Worm (Caenorhabditis elegans): ENCODE data around the gene Y38H6C.8.

The Y38H6C.8 gene

ce11 chrV:20479013-20479739 is 34.6 kb upstream of the Y38H6C.8 start, which contains the start of the genes calf-1 and rpl-2 (continued):
- no peak for TF ChIP-seq sea-2 (GFP tag; IDR thresholded peaks at IDR 0.05)
- TF ChIP-seq egl-18 (GFP tag; IDR thresholded peaks at IDR 0.05) = no peak
- no peak for TF ChIP-seq Y53F4B.3 (GFP tag; IDR thresholded peaks at IDR 0.05)
- TF ChIP-seq F37B4.10 (GFP tag; IDR thresholded peaks at IDR 0.05) = no peak
- no peak for TF ChIP-seq ceh-91 (GFP tag; IDR thresholded peaks at IDR 0.05)
- peak; percentile 10 for TF ChIP-seq nhr-80 (tag; optimal IDR thresholded peaks at IDR 0.05)
- peak; percentile 53 for TF ChIP-seq F23B12.7 (tag; optimal IDR thresholded peaks at IDR 0.05; ENCODE audit: insufficient read depth)
- TF ChIP-seq pbrm-1 (GFP tag; IDR thresholded peaks at IDR 0.05) = no peak
- peak; percentile 21 for TF ChIP-seq efl-1 (GFP tag; optimal IDR thresholded peaks at IDR 0.05)
- TF ChIP-seq nhr-27 (tag; optimal IDR thresholded peaks at IDR 0.05) = no peak
- no peak for TF ChIP-seq Y67H2A.10 (GFP tag; conservative IDR thresholded peaks at IDR 0.05)
- TF ChIP-seq K11D2.4 (GFP tag; IDR thresholded peaks at IDR 0.05) = no peak
- TF ChIP-seq lir-1 (GFP tag; conservative IDR thresholded peaks at IDR 0.05) = no peak
- TF ChIP-seq nhr-90 (tag; optimal IDR thresholded peaks at IDR 0.05) = no peak
- TF ChIP-seq nfya-1 (tag; optimal IDR thresholded peaks at IDR 0.05; ENCODE audit: borderline replicate concordance, insufficient read depth) = no peak
- no peak for TF ChIP-seq rec-8 (tag; optimal IDR thresholded peaks at IDR 0.05)
- TF ChIP-seq atf-7 (tag; optimal IDR thresholded peaks at IDR 0.05) = no peak
- TF ChIP-seq Y79H2A.3 (GFP tag; conservative IDR thresholded peaks at IDR 0.05) = no peak

DNA sequence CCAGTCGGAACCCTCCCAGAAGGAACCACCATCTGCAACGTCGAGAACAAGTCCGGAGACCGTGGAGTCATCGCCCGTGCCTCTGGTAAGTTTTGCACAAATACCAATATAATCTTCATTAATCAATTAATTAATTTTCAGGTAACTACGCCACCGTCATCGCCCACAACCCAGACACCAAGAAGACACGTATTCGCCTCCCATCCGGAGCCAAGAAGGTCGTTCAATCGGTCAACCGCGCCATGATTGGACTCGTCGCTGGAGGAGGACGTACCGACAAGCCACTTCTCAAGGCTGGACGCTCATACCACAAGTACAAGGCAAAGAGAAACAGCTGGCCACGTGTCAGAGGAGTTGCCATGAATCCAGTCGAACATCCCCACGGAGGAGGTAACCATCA is 33.5 kb upstream of the Y38H6C.8 start:
- peak; percentile 50 for TF ChIP-seq madf-6 (GFP tag; IDR thresholded peaks at IDR 0.05)

DNA sequence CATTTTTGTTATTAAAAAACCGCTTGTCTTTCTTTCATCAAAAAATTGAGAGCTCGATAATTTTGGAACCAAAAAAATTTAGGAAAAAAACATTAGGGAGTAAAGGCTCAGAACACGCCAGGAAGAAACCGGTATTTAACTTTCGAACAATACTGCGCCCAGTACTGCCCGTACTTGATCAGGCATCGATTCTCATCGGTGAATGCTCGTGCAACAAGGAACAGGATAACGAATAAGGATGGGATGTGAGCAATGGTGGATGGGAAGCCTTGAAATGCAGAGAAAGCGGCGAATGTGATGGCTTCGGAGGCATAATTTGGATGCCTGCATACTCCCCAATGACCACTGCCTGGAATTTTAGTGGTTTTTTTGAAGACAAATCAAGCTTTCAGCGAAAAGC is 33.0 kb upstream of the Y38H6C.8 start:
- TF ChIP-seq pha-4 (tag; optimal IDR thresholded peaks at IDR 0.05) = no peak
- peak; percentile 59; the same call in 1 of the 2 replicates for TF ChIP-seq pbrm-1 (GFP tag; IDR thresholded peaks at IDR 0.05)
- TF ChIP-seq C06A6.2 (GFP tag; conservative IDR thresholded peaks at IDR 0.05) = no peak
- peak; percentile 43 for TF ChIP-seq lin-54 (GFP tag; optimal IDR thresholded peaks at IDR 0.05)
- no peak for TF ChIP-seq snpc-4 (GFP tag; optimal IDR thresholded peaks at IDR 0.05)
- TF ChIP-seq snpc-4 (tag; optimal IDR thresholded peaks at IDR 0.05) = no peak
- TF ChIP-seq K12H6.12 (tag; optimal IDR thresholded peaks at IDR 0.05) = no peak
- peak; percentile 46; the same call in 1 of the 2 replicates for TF ChIP-seq mcd-1 (GFP tag; IDR thresholded peaks at IDR 0.05)
- no peak for TF ChIP-seq sea-2 (GFP tag; IDR thresholded peaks at IDR 0.05)
- no peak for TF ChIP-seq tlf-1 (GFP tag; optimal IDR thresholded peaks at IDR 0.05)
- peak; percentile 13; the same call in 1 of the 2 replicates for TF ChIP-seq F39B2.1 (GFP tag; IDR thresholded peaks at IDR 0.05)
- TF ChIP-seq ceh-40 (GFP tag; IDR thresholded peaks at IDR 0.05) = peak; percentile 52; the same call in 1 of the 2 replicates
- TF ChIP-seq nfya-2 (GFP tag; IDR thresholded peaks at IDR 0.05) = no peak
- no peak for TF ChIP-seq F10E7.11 (tag; optimal IDR thresholded peaks at IDR 0.05)
- no peak for TF ChIP-seq nhr-90 (tag; optimal IDR thresholded peaks at IDR 0.05)
- TF ChIP-seq B0336.3 (GFP tag; IDR thresholded peaks at IDR 0.05) = peak; percentile 66
- TF ChIP-seq madf-6 (GFP tag; IDR thresholded peaks at IDR 0.05) = peak; percentile 74
- no peak for TF ChIP-seq cebp-1 (GFP tag; IDR thresholded peaks at IDR 0.05)
- TF ChIP-seq cebp-1 (tag; optimal IDR thresholded peaks at IDR 0.05) = peak; percentile 4
- TF ChIP-seq ceh-79 (tag; optimal IDR thresholded peaks at IDR 0.05) = no peak
- 0 out of 2 replicates have a peak, but pooled peaks have one; percentile 41 for TF ChIP-seq hsf-1 (GFP tag; IDR thresholded peaks at IDR 0.05)
- TF ChIP-seq rcor-1 (GFP tag; IDR thresholded peaks at IDR 0.05) = peak; percentile 69
- TF ChIP-seq tbp1 (GFP tag; optimal IDR thresholded peaks at IDR 0.05) = no peak
- TF ChIP-seq F33H1.4 (GFP tag; IDR thresholded peaks at IDR 0.05) = peak; percentile 43
- TF ChIP-seq bed-1 (GFP tag; IDR thresholded peaks at IDR 0.05) = no peak
- no peak for TF ChIP-seq nhr-179 (tag; optimal IDR thresholded peaks at IDR 0.05)
- TF ChIP-seq athp-1 (tag; optimal IDR thresholded peaks at IDR 0.05) = no peak
- no peak for TF ChIP-seq F55B11.4 (tag; optimal IDR thresholded peaks at IDR 0.05; ENCODE audit: borderline replicate concordance, insufficient read depth)
- TF ChIP-seq B0019.2 (GFP tag; conservative IDR thresholded peaks at IDR 0.05) = 0 out of 2 replicates have a peak, but pooled peaks have one; percentile 11
- no peak for TF ChIP-seq ceh-100 (GFP tag; IDR thresholded peaks at IDR 0.05)

Data from whole organism, young adult.